Worm (Caenorhabditis elegans): ENCODE measurements around the gene T08D10.3.

DNA sequence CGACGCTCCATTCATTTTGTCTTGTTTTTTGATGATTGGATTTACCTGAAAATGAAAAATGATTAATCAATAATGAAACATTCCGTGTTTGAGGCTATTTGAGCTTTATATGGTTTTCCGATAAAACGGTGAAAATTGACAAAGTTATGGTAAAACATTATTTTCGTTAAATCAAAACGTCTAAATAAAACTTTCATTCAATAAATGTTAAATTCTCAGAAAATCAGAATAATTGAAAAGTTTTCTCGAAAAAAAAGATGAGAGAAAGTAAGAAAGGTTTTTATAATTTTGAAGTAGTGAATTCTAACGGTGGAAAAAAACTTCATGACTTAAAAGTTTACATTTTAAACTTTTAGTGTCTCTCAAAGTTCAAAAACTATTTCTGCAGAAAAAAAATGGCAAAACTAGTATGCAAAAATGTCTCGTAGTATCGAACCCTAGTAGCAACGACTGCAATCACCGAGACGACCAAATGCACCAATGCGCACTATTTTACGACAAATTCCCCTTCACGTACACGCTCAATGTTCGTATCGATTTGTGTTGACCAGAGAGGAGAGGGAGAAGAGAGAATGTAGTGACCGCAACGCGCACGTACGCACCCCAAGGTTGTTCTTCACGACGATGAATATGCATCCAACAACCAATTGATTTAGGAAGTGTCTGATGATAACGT lies 8.3 kb upstream of the T08D10.3 start, which contains the start of gene nfya-1:
- TF ChIP-seq dao-5 (tag; optimal IDR thresholded peaks at IDR 0.05), result no peak
- TF ChIP-seq him-1 (tag; optimal IDR thresholded peaks at IDR 0.05), result no peak
- no peak for TF ChIP-seq W03F9.2 (tag; optimal IDR thresholded peaks at IDR 0.05)
